Worm (Caenorhabditis elegans) whole organism, late embryonic: ENCODE measurements around the gene W09C2.9.

Source experiments
- Y22D7AL.16 ChIP-seq: sonication (generic microtip); optimal IDR thresholded peaks from 2 replicates; lab custom pipeline; 2016; ENCODE audit warnings: missing genetic modification characterization, missing compliant biosample characterization
- ceh-22 ChIP-seq: sonication (generic microtip); optimal IDR thresholded peaks from 2 replicates; lab custom pipeline; 2017; ENCODE audit warnings: missing biosample characterization, missing genetic modification characterization
- ceh-30 ChIP-seq: fragments of 150-350 bp; optimal IDR thresholded peaks from 2 replicates; lab custom pipeline; 2014; ENCODE audit warnings: missing biosample characterization, missing genetic modification characterization
- ceh-9 ChIP-seq: sonication (generic microtip); optimal IDR thresholded peaks from 2 replicates; lab custom pipeline; 2016; ENCODE audit warnings: mild to moderate bottlenecking, missing genetic modification characterization, inconsistent platforms, missing compliant biosample characterization
- lim-6 ChIP-seq: sonication (generic microtip); optimal IDR thresholded peaks from 2 replicates; lab custom pipeline; 2016; ENCODE audit warnings: missing genetic modification characterization, missing compliant biosample characterization
- nhr-232 ChIP-seq: sonication (generic microtip); optimal IDR thresholded peaks from 2 replicates; lab custom pipeline; 2016; ENCODE audit warnings: missing genetic modification characterization, missing compliant biosample characterization
- pax-1 ChIP-seq: fragments of 150-350 bp; optimal IDR thresholded peaks from 2 replicates; lab custom pipeline; 2014; ENCODE audit warnings: missing biosample characterization, missing genetic modification characterization
- pros-1 ChIP-seq: fragments of 150-350 bp; optimal IDR thresholded peaks from 2 replicates; lab custom pipeline; 2014; ENCODE audit warnings: missing biosample characterization, missing genetic modification reagents, missing genetic modification characterization
- syd-9 ChIP-seq: sonication (generic microtip); optimal IDR thresholded peaks from 2 replicates; lab custom pipeline; 2016; ENCODE audit warnings: mild to moderate bottlenecking, missing genetic modification characterization, moderate library complexity, missing compliant biosample characterization

DNA sequence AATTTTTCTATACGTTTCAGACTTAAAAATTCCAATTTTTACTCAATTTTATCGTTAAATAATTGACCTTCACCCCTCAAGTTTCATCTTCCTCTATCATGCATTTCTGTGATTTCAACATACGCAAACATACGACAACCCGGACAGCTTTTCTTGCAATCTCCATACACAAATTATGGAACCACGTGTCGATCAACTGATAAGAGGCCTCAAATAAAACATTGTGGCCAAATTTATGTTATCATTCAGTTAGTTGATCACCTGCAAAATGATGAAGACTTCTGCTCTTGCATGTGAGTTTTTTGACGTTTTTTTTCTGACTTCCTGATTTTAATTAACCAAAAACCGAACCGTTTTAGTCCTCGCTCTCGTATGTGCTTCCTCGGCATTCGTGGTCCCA, 29.7 kb downstream of the W09C2.9 start, which contains the start of gene spp-18:
- TF ChIP-seq syd-9 (tag; lab: Kevin White, UChicago), result no peak
- TF ChIP-seq Y22D7AL.16 (tag; lab: Kevin White, UChicago), result no peak
- TF ChIP-seq ceh-22 (tag; lab: Kevin White, UChicago), result no peak
- no peak for TF ChIP-seq nhr-232 (tag; lab: Kevin White, UChicago)
- TF ChIP-seq lim-6 (tag; lab: Kevin White, UChicago), result no peak
- no peak for TF ChIP-seq ceh-30
- no peak for TF ChIP-seq pax-1
- no peak for TF ChIP-seq ceh-9 (tag; lab: Kevin White, UChicago)
- no peak for TF ChIP-seq pros-1
